Fruit fly (Drosophila melanogaster): ENCODE results near the gene CG2150.

DNA sequence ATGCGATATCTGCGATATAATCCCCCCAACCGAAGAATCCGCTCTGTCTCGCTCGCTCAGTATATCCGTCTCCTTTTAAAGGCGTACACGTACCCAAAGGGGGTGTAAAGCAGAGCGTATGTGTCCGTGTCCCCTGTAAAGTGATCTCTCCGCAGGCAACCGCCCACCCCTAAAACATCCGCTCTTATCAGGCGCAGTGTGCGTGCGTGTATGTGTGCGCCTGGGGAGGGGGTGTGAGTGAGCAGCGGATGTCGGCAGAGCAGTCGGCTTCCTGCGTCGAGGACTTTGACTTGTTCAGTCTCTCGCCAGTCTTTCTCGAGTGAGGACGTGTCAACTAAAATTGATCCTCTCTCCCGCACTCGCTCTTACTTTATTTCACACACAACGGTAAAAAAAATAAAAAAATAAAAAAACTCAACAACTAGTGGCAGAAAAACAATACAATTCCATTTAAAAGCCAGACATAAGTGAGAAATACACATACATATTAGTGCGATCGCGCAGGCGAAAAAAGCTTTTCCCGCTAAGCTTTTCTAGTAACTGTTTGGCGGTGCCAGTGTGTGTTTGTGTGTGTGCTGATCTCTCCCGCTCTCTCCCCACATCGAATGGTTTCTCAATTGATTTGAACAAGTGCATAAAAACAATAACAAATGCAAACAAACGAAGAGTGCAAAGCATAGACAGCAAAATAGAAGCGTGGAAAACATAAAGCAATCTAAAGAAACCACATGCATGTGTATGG is 38.9 kb downstream of the CG2150 start:
- no peak for TF ChIP-seq sd (tag; optimal IDR thresholded peaks at IDR 0.05)
- TF ChIP-seq D19B (GFP tag; optimal IDR thresholded peaks at IDR 0.05), result no peak
- TF ChIP-seq ro (GFP tag; IDR thresholded peaks at IDR 0.05), result no peak
- no peak for TF ChIP-seq Sin3A (optimal IDR thresholded peaks at IDR 0.05)
- no peak for TF ChIP-seq HmgD (GFP tag; optimal IDR thresholded peaks at IDR 0.05)
- no peak for TF ChIP-seq CrebB (tag; optimal IDR thresholded peaks at IDR 0.05)
- TF ChIP-seq fd3F (GFP tag; optimal IDR thresholded peaks at IDR 0.05), result no peak
- TF ChIP-seq CG4328 (GFP tag; optimal IDR thresholded peaks at IDR 0.05), result no peak
- no peak for TF ChIP-seq CG7987 (GFP tag; optimal IDR thresholded peaks at IDR 0.05)

Measured in whole organism, embryonic.